Worm (Caenorhabditis elegans) whole organism, L3 larva: ENCODE measurements around the gene srg-42.

Experiments used
- daf-12 ChIP-seq: fragments of 150-350 bp; optimal IDR thresholded peaks from 2 replicates; lab custom pipeline; 2014; ENCODE audit warnings: missing biosample characterization, missing genetic modification reagents, missing genetic modification characterization
- elt-3 ChIP-seq, 3 experiments: fragments of 150-350 bp in 1 of 3; sonication (generic microtip) in 2 of 3; optimal IDR thresholded peaks; 2 replicates in 2 of 3; 4 replicates in 1 of 3; lab custom pipeline; 2014 to 2017; ENCODE audit warnings: missing biosample characterization in 3 of 3, missing genetic modification characterization in 3 of 3
- fkh-10 ChIP-seq: sonication (generic microtip); optimal IDR thresholded peaks from 2 replicates; lab custom pipeline; 2017; ENCODE audit warnings: missing biosample characterization, missing genetic modification reagents, missing genetic modification characterization
- nfya-1 ChIP-seq: sonication (generic microtip); optimal IDR thresholded peaks from 2 replicates; lab custom pipeline; 2017; ENCODE audit warnings: missing genetic modification characterization, mild to moderate bottlenecking, missing compliant biosample characterization, antibody characterized with exemption, moderate library complexity; ENCODE audit not compliant: insufficient read depth
- pqm-1 ChIP-seq: fragments of 150-350 bp; optimal IDR thresholded peaks from 2 replicates; lab custom pipeline; 2017; ENCODE audit warnings: missing biosample characterization, missing genetic modification characterization, inconsistent platforms
- zag-1 ChIP-seq: fragments of 150-350 bp; optimal IDR thresholded peaks from 2 replicates; lab custom pipeline; 2014; ENCODE audit warnings: missing biosample characterization, missing genetic modification characterization
- ztf-11 ChIP-seq: fragments of 150-350 bp; optimal IDR thresholded peaks from 2 replicates; lab custom pipeline; 2014; ENCODE audit warnings: missing biosample characterization, missing genetic modification characterization

- no peak for TF ChIP-seq elt-3 (tag; optimal IDR thresholded peaks at IDR 0.05; lab: Kevin White, UChicago)
- no peak for TF ChIP-seq zag-1
- TF ChIP-seq ztf-11 (tag; lab: Kevin White, UChicago) = no peak
- TF ChIP-seq daf-12 (tag; lab: Kevin White, UChicago) = no peak
- no peak for TF ChIP-seq fkh-10 (GFP tag; lab: Kevin White, UChicago)
- no peak for TF ChIP-seq pqm-1
- TF ChIP-seq nfya-1 (tag; lab: Kevin White, UChicago) = no peak
Measured at ce11 chrV:11118179-11118725, 39.6 kb downstream of the srg-42 start.
